Fruit fly (Drosophila melanogaster) whole organism, embryonic: Measurements from ENCODE around the gene CG2444.

Source experiments
- B-H1 ChIP-seq: fragments of 200-800 bp; sonication (Bioruptor generic); IDR thresholded peaks from 3 replicates; pipeline ENCODE4 v1.3.6; 2022; ENCODE audit warnings: missing biosample characterization, missing genetic modification characterization
- CG12104 ChIP-seq: fragments of 200-800 bp; sonication (Bioruptor generic); optimal IDR thresholded peaks from 3 replicates; lab custom pipeline; 2016; ENCODE audit warnings: missing biosample characterization, missing genetic modification characterization
- CG1233 ChIP-seq: fragments of 200-800 bp; sonication (Bioruptor generic); optimal IDR thresholded peaks from 4 replicates; lab custom pipeline; 2018; ENCODE audit warnings: missing biosample characterization, mild to moderate bottlenecking, missing genetic modification characterization
- CG12391 ChIP-seq: fragments of 200-800 bp; sonication (Bioruptor generic); optimal IDR thresholded peaks from 3 replicates; lab custom pipeline; 2018; ENCODE audit warnings: missing biosample characterization, mild to moderate bottlenecking, missing genetic modification characterization, moderate library complexity
- CG13424 ChIP-seq: fragments of 200-800 bp; sonication (Bioruptor generic); optimal IDR thresholded peaks from 2 replicates; lab custom pipeline; 2019; ENCODE audit warnings: missing biosample characterization, mild to moderate bottlenecking, missing genetic modification characterization, moderate library complexity
- CG14014 ChIP-seq: fragments of 200-800 bp; sonication (Bioruptor generic); IDR thresholded peaks from 2 replicates; pipeline ENCODE4 v1.3.6; 2022; ENCODE audit warnings: missing biosample characterization, missing genetic modification characterization
- CG15696 ChIP-seq: fragments of 200-800 bp; sonication (Bioruptor generic); optimal IDR thresholded peaks from 2 replicates; lab custom pipeline; 2019; ENCODE audit warnings: missing biosample characterization, mild to moderate bottlenecking, missing genetic modification characterization, moderate library complexity
- CG16815 ChIP-seq: fragments of 200-800 bp; sonication (Bioruptor generic); optimal IDR thresholded peaks from 3 replicates; lab custom pipeline; 2017; ENCODE audit warnings: missing biosample characterization, mild to moderate bottlenecking, missing genetic modification characterization
- CG18764 ChIP-seq: fragments of 200-800 bp; sonication (Bioruptor generic); optimal IDR thresholded peaks from 3 replicates; lab custom pipeline; 2016; ENCODE audit warnings: missing biosample characterization, missing genetic modification characterization
- CG30403 ChIP-seq: fragments of 200-800 bp; sonication (Bioruptor generic); optimal IDR thresholded peaks from 3 replicates; lab custom pipeline; 2016; ENCODE audit warnings: missing biosample characterization, missing genetic modification characterization
- CG3163 ChIP-seq: fragments of 200-800 bp; sonication (Bioruptor generic); optimal IDR thresholded peaks from 3 replicates; lab custom pipeline; 2016; ENCODE audit warnings: missing biosample characterization, missing genetic modification characterization
- CG3995 ChIP-seq: fragments of 200-800 bp; sonication (Bioruptor generic); optimal IDR thresholded peaks from 3 replicates; lab custom pipeline; 2016; ENCODE audit warnings: missing biosample characterization, missing genetic modification characterization
- CG4282 ChIP-seq: fragments of 200-800 bp; sonication (Bioruptor generic); optimal IDR thresholded peaks from 2 replicates; lab custom pipeline; 2016; ENCODE audit warnings: missing biosample characterization, missing genetic modification characterization
- CG4820 ChIP-seq: fragments of 200-800 bp; sonication (Bioruptor generic); optimal IDR thresholded peaks from 3 replicates; lab custom pipeline; 2016; ENCODE audit warnings: missing biosample characterization, missing genetic modification characterization
- CG7271 ChIP-seq: fragments of 200-800 bp; sonication (Bioruptor generic); optimal IDR thresholded peaks from 2 replicates; lab custom pipeline; 2018; ENCODE audit warnings: missing biosample characterization, mild to moderate bottlenecking, missing genetic modification characterization, moderate library complexity
- CG7963 ChIP-seq: fragments of 200-800 bp; sonication (Bioruptor generic); IDR thresholded peaks from 3 replicates; pipeline ENCODE4 v1.3.6; 2022; ENCODE audit warnings: missing biosample characterization, missing genetic modification characterization; ENCODE audit not compliant: partially characterized antibody
- CG8089 ChIP-seq: fragments of 200-800 bp; sonication (Bioruptor generic); optimal IDR thresholded peaks from 3 replicates; lab custom pipeline; 2016; ENCODE audit warnings: missing biosample characterization, missing genetic modification characterization
- CG8765 ChIP-seq: fragments of 200-800 bp; sonication (Bioruptor generic); IDR thresholded peaks from 2 replicates; pipeline ENCODE4 v1.3.6; 2022; ENCODE audit warnings: missing biosample characterization, missing genetic modification characterization
- CG9876 ChIP-seq: fragments of 200-800 bp; sonication (Bioruptor generic); optimal IDR thresholded peaks from 2 replicates; lab custom pipeline; 2016; ENCODE audit warnings: missing biosample characterization, missing genetic modification characterization
- HmgD ChIP-seq: fragments of 200-800 bp; sonication (Bioruptor generic); optimal IDR thresholded peaks from 3 replicates; lab custom pipeline; 2016; ENCODE audit warnings: missing biosample characterization, missing genetic modification characterization
- Hr78 ChIP-seq, 2 experiments: fragments of 200-800 bp in 1 of 2; fragments of >200 bp in 1 of 2; sonication (Bioruptor generic) in 1 of 2; optimal IDR thresholded peaks; 2 replicates each; lab custom pipeline; 2017 to 2019; ENCODE audit warnings: missing biosample characterization in 2 of 2, missing genetic modification characterization in 2 of 2, mild to moderate bottlenecking in 1 of 2, moderate library complexity in 1 of 2
- Lhr ChIP-seq: fragments of 200-800 bp; sonication (Bioruptor generic); optimal IDR thresholded peaks from 3 replicates; lab custom pipeline; 2017; ENCODE audit warnings: mild to moderate bottlenecking, missing biosample characterization, missing genetic modification reagents, missing genetic modification characterization
- NK7.1 ChIP-seq: fragments of 200-800 bp; sonication (Bioruptor generic); optimal IDR thresholded peaks from 3 replicates; lab custom pipeline; 2016; ENCODE audit warnings: missing biosample characterization, missing genetic modification characterization
- Nf-YC ChIP-seq: fragments of 200-800 bp; optimal IDR thresholded peaks from 3 replicates; lab custom pipeline; 2019; ENCODE audit warnings: missing biosample characterization, mild to moderate bottlenecking, missing genetic modification characterization, moderate library complexity
- PHDP ChIP-seq: fragments of 200-800 bp; sonication (Bioruptor generic); optimal IDR thresholded peaks from 3 replicates; lab custom pipeline; 2018; ENCODE audit warnings: missing biosample characterization, mild to moderate bottlenecking, missing genetic modification characterization, moderate library complexity
- Taf1 ChIP-seq: fragments of 200-800 bp; sonication (Bioruptor generic); IDR thresholded peaks from 2 replicates; pipeline ENCODE4 v1.3.6; 2022; ENCODE audit warnings: missing biosample characterization, missing genetic modification characterization
- bcd ChIP-seq: fragments of 200-800 bp; sonication (Bioruptor generic); optimal IDR thresholded peaks from 2 replicates; lab custom pipeline; 2017; ENCODE audit warnings: missing biosample characterization, mild to moderate bottlenecking, missing genetic modification characterization
- chinmo ChIP-seq: fragments of 200-800 bp; sonication (Bioruptor generic); IDR thresholded peaks from 4 replicates; pipeline ENCODE4 v1.3.6; 2022; ENCODE audit warnings: missing biosample characterization, missing genetic modification characterization; ENCODE audit not compliant: partially characterized antibody
- ci ChIP-seq: fragments of 200-800 bp; sonication (Bioruptor generic); IDR thresholded peaks from 3 replicates; pipeline ENCODE4 v1.3.6; 2022; ENCODE audit warnings: missing biosample characterization, missing genetic modification characterization
- crc ChIP-seq: fragments of 200-800 bp; sonication (Bioruptor generic); optimal IDR thresholded peaks from 2 replicates; lab custom pipeline; 2016; ENCODE audit warnings: missing biosample characterization, missing genetic modification characterization
- dan ChIP-seq: fragments of 200-800 bp; sonication (Bioruptor generic); IDR thresholded peaks from 2 replicates; pipeline ENCODE4 v1.3.6; 2022; ENCODE audit warnings: missing biosample characterization, missing genetic modification characterization
- dm ChIP-seq: fragments of 200-800 bp; sonication (Bioruptor generic); optimal IDR thresholded peaks from 3 replicates; lab custom pipeline; 2016; ENCODE audit warnings: missing biosample characterization, missing genetic modification characterization
- gcm ChIP-seq: fragments of 200-800 bp; sonication (Bioruptor generic); optimal IDR thresholded peaks from 2 replicates; lab custom pipeline; 2019; ENCODE audit warnings: missing biosample characterization, mild to moderate bottlenecking, missing genetic modification characterization, moderate library complexity
- gfzf ChIP-seq: fragments of 200-800 bp; sonication (Bioruptor generic); optimal IDR thresholded peaks from 2 replicates; lab custom pipeline; 2016; ENCODE audit warnings: missing biosample characterization, mild to moderate bottlenecking, missing genetic modification characterization, moderate library complexity
- gro ChIP-seq: fragments of 200-800 bp; sonication (Bioruptor generic); optimal IDR thresholded peaks from 2 replicates; lab custom pipeline; 2016; ENCODE audit warnings: missing biosample characterization, missing genetic modification characterization
- gt ChIP-seq: fragments of 200-800 bp; sonication (Bioruptor generic); IDR thresholded peaks from 2 replicates; pipeline ENCODE4 v1.3.6; 2022; ENCODE audit warnings: missing biosample characterization, missing genetic modification characterization
- insv ChIP-seq, 2 experiments: fragments of 200-800 bp; sonication (Bioruptor generic); optimal IDR thresholded peaks; 3 replicates each; lab custom pipeline; 2016 to 2018; ENCODE audit warnings: missing biosample characterization in 2 of 2, missing genetic modification characterization in 2 of 2
- knrl ChIP-seq: fragments of 200-800 bp; sonication (Bioruptor generic); IDR thresholded peaks from 3 replicates; pipeline ENCODE4 v1.3.6; 2022; ENCODE audit warnings: missing biosample characterization, missing genetic modification characterization; ENCODE audit not compliant: partially characterized antibody
- lilli ChIP-seq: fragments of 200-800 bp; sonication (Bioruptor generic); optimal IDR thresholded peaks from 3 replicates; lab custom pipeline; 2016; ENCODE audit warnings: missing biosample characterization, missing genetic modification characterization
- nom ChIP-seq: fragments of 200-800 bp; sonication (Bioruptor generic); optimal IDR thresholded peaks from 2 replicates; lab custom pipeline; 2017; ENCODE audit warnings: missing biosample characterization, missing genetic modification characterization, mild to moderate bottlenecking, moderate library complexity, missing genetic modification reagents
- psq ChIP-seq: fragments of 200-800 bp; sonication (Bioruptor generic); optimal IDR thresholded peaks from 2 replicates; lab custom pipeline; 2017; ENCODE audit warnings: missing biosample characterization, missing genetic modification characterization
- sr ChIP-seq: fragments of 200-800 bp; sonication (Bioruptor generic); IDR thresholded peaks from 3 replicates; pipeline ENCODE4 v1.3.6; 2022; ENCODE audit warnings: missing biosample characterization, missing genetic modification characterization
- tgo ChIP-seq: fragments of 200-800 bp; sonication (Bioruptor generic); IDR thresholded peaks from 3 replicates; pipeline ENCODE4 v1.3.6; 2022; ENCODE audit warnings: missing biosample characterization, missing genetic modification characterization
- tio ChIP-seq: fragments of 200-800 bp; sonication (Bioruptor generic); optimal IDR thresholded peaks from 2 replicates; lab custom pipeline; 2017; ENCODE audit warnings: missing biosample characterization, missing genetic modification characterization, inconsistent platforms
- vfl ChIP-seq: fragments of 200-800 bp; sonication (Bioruptor generic); optimal IDR thresholded peaks from 2 replicates; lab custom pipeline; 2016; ENCODE audit warnings: missing biosample characterization, missing genetic modification characterization
- wdn ChIP-seq: fragments of 200-800 bp; sonication (Bioruptor generic); IDR thresholded peaks from 2 replicates; pipeline ENCODE4 v1.3.6; 2022; ENCODE audit warnings: missing biosample characterization, missing genetic modification characterization
- zfh1 ChIP-seq: fragments of 200-800 bp; sonication (Bioruptor generic); IDR thresholded peaks from 3 replicates; pipeline ENCODE4 v1.3.6; 2022; ENCODE audit warnings: missing biosample characterization, missing genetic modification characterization

The CG2444 gene

DNA sequence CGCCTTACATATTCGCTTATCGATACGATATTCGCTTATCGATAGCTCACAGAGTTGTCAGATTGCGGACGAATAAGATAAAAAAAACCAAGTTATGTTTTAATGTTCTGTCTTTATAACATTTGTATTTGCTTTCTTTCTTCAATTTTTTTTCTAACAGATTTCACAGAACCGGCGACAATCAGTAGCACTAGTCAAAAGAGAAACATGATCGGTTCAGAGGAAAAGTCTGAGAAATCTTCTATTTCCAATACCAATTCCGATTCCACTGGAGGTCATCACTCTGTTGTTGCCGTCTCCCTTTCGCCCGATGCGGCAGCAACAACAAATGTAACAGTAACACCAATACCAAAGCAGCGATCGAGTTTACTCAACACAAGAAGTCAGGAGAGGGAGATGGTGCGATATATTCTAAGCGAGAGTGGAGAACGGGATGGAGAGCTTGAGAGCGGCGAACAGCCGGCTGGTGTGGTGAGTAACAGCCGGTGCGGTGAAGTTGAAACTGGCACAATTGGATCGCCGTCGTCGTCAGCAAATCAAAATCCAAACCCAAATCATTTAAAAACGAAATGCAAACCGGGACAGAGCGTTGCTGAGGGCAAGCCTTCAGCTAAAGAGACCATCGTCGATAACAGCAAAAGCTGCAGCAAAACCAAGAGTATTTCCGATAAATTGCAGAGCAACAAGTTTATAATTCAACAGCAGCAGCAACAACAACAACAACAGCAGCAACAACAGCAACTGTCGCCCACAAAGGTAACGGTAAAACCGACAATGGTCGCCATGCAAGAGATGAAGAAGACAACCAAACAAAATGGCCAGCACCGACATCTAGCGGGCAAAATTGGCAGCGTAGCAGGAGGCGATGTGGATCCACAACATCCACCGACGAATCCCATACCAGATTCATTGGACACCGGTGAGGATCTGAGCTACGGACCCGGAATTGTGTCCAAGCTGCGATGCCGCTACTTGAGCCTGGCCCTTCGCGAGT lies 23.2 kb downstream of the CG2444 start (continued):
- TF ChIP-seq CG7963 (GFP tag; lab: Robert Waterston, UW): no peak
- peak; percentile 58 for TF ChIP-seq CG18764 (GFP tag; lab: Kevin White, UChicago)
- TF ChIP-seq B-H1 (GFP tag; lab: Robert Waterston, UW): peak; percentile 36; the same call in 1 of the 3 replicates
- peak; percentile 0 for TF ChIP-seq Lhr
- TF ChIP-seq CG9876 (GFP tag; lab: Kevin White, UChicago): peak; percentile 35
- TF ChIP-seq CG7271: no peak
- peak; percentile 63 for TF ChIP-seq PHDP (tag; lab: Kevin White, UChicago)
- peak; percentile 6 for TF ChIP-seq CG8089 (GFP tag; lab: Kevin White, UChicago)
- peak; percentile 91; the same call in 2 of the 4 replicates for TF ChIP-seq chinmo (GFP tag; lab: Robert Waterston, UW)
- no peak for TF ChIP-seq tio (GFP tag; lab: Kevin White, UChicago)
- TF ChIP-seq HmgD (GFP tag; lab: Kevin White, UChicago): peak; percentile 49
- TF ChIP-seq knrl (GFP tag; lab: Robert Waterston, UW): peak; percentile 59
- peak; percentile 14 for TF ChIP-seq gfzf (GFP tag; lab: Kevin White, UChicago)
- peak in 1 of 2 experiments; percentile 99 for TF ChIP-seq Hr78 (GFP tag; optimal IDR thresholded peaks at IDR 0.05; lab: Kevin White, UChicago)
- peak; percentile 2 for TF ChIP-seq CG1233 (GFP tag; lab: Kevin White, UChicago)
- TF ChIP-seq tgo: peak; percentile 19; the same call in 1 of the 3 replicates
- peak; percentile 42; the same call in 1 of the 3 replicates for TF ChIP-seq zfh1
- no peak for TF ChIP-seq dan (GFP tag; lab: Robert Waterston, UW)
- TF ChIP-seq Nf-YC (tag; lab: Kevin White, UChicago): peak; percentile 80
- TF ChIP-seq CG15696 (tag; lab: Kevin White, UChicago): peak; percentile 56
- TF ChIP-seq CG14014 (GFP tag; lab: Robert Waterston, UW): peak; percentile 29
- TF ChIP-seq gro (GFP tag; lab: Kevin White, UChicago): peak; percentile 40
- TF ChIP-seq ci (GFP tag; lab: Robert Waterston, UW): peak; percentile 72; the same call in 1 of the 3 replicates
- TF ChIP-seq gt (GFP tag; lab: Robert Waterston, UW): no peak
- TF ChIP-seq CG12104: peak; percentile 50
- TF ChIP-seq CG3163 (GFP tag; lab: Kevin White, UChicago): peak; percentile 26
- peak; percentile 39 for TF ChIP-seq gcm (GFP tag; lab: Kevin White, UChicago)
- peak; percentile 75 for TF ChIP-seq CG12391 (tag; lab: Kevin White, UChicago)
- no peak for TF ChIP-seq sr (GFP tag; lab: Robert Waterston, UW)
- TF ChIP-seq CG13424 (tag; lab: Kevin White, UChicago): peak; percentile 79
- peak; percentile 81 for TF ChIP-seq lilli (GFP tag; lab: Kevin White, UChicago)
- peak; percentile 49 for TF ChIP-seq crc (GFP tag; lab: Kevin White, UChicago)
- TF ChIP-seq CG30403 (GFP tag; lab: Kevin White, UChicago): peak; percentile 76
- peak in 1 of 2 experiments; percentile 31 for TF ChIP-seq insv (GFP tag; optimal IDR thresholded peaks at IDR 0.05; lab: Kevin White, UChicago)
- peak; percentile 35 for TF ChIP-seq dm (GFP tag; lab: Kevin White, UChicago)
- peak; percentile 25 for TF ChIP-seq CG16815 (GFP tag; lab: Kevin White, UChicago)
- TF ChIP-seq CG4282 (GFP tag; lab: Kevin White, UChicago): peak; percentile 65
- TF ChIP-seq NK7.1 (GFP tag; lab: Kevin White, UChicago): peak; percentile 35
- TF ChIP-seq CG3995: peak; percentile 49
- TF ChIP-seq Taf1 (GFP tag; lab: Robert Waterston, UW): no peak
- peak; percentile 75 for TF ChIP-seq nom
- peak; percentile 16 for TF ChIP-seq psq (GFP tag; lab: Kevin White, UChicago)
- peak; percentile 44 for TF ChIP-seq vfl (GFP tag; lab: Kevin White, UChicago)
- TF ChIP-seq wdn (GFP tag; lab: Robert Waterston, UW): peak; percentile 64; the same call in 1 of the 2 replicates
- peak; percentile 36 for TF ChIP-seq bcd (GFP tag; lab: Kevin White, UChicago)
- TF ChIP-seq CG4820 (GFP tag; lab: Kevin White, UChicago): peak; percentile 47
- no peak for TF ChIP-seq CG8765
